Fruit fly (Drosophila melanogaster) whole organism, wandering third instar larva: ENCODE data around the gene CG14417.

Experiments used
- CrebA ChIP-seq: fragments of 200-800 bp; sonication (Bioruptor generic); optimal IDR thresholded peaks from 2 replicates; lab custom pipeline; 2016; ENCODE audit warnings: missing biosample characterization, mild to moderate bottlenecking, missing genetic modification characterization, borderline replicate concordance
- Sp1 ChIP-seq: fragments of 200-800 bp; sonication (Bioruptor generic); optimal IDR thresholded peaks from 3 replicates; lab custom pipeline; 2019; ENCODE audit warnings: missing biosample characterization, mild to moderate bottlenecking, missing genetic modification characterization, moderate library complexity
- lola ChIP-seq: fragments of >200 bp; optimal IDR thresholded peaks from 2 replicates; lab custom pipeline; 2017; ENCODE audit warnings: missing biosample characterization, missing genetic modification characterization
- psq ChIP-seq: fragments of 200-800 bp; sonication (Bioruptor generic); optimal IDR thresholded peaks from 3 replicates; lab custom pipeline; 2017; ENCODE audit warnings: missing biosample characterization, mild to moderate bottlenecking, missing genetic modification characterization, moderate library complexity
- sage ChIP-seq: fragments of 200-800 bp; sonication (Bioruptor generic); optimal IDR thresholded peaks from 2 replicates; lab custom pipeline; 2016; ENCODE audit warnings: missing biosample characterization, mild to moderate bottlenecking, missing genetic modification characterization
- usp ChIP-seq: fragments of >200 bp; optimal IDR thresholded peaks from 2 replicates; lab custom pipeline; 2017; ENCODE audit warnings: missing biosample characterization, missing genetic modification characterization

DNA sequence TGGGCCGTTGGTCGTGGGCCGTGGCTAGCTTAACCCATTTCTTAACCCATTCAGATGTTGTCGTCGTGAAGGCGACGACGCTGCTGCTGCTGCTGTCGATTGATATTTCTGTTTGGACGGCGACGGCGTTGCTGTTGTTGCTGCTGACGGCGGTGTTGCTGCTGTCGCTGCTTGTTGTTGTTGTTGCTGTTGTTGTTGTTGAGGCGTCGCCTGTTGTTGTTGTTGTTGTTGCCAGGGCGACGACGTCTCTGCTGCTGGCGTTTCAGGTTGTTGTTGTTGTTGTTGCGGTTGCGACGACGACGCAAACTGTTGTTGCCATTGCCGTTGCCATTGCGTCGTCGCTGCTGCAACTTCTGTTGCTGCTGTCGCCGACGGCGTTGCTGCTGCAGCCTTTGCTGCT, 6.2 kb upstream of the CG14417 start:
- no peak for TF ChIP-seq CrebA
- no peak for TF ChIP-seq usp (GFP tag; lab: Kevin White, UChicago)
- no peak for TF ChIP-seq lola
- no peak for TF ChIP-seq Sp1 (GFP tag; lab: Kevin White, UChicago)
- no peak for TF ChIP-seq psq (GFP tag; lab: Kevin White, UChicago)
- TF ChIP-seq sage (GFP tag; lab: Kevin White, UChicago): no peak
